Worm (Caenorhabditis elegans): ENCODE measurements around the gene myo-6.

Gene myo-6

DNA sequence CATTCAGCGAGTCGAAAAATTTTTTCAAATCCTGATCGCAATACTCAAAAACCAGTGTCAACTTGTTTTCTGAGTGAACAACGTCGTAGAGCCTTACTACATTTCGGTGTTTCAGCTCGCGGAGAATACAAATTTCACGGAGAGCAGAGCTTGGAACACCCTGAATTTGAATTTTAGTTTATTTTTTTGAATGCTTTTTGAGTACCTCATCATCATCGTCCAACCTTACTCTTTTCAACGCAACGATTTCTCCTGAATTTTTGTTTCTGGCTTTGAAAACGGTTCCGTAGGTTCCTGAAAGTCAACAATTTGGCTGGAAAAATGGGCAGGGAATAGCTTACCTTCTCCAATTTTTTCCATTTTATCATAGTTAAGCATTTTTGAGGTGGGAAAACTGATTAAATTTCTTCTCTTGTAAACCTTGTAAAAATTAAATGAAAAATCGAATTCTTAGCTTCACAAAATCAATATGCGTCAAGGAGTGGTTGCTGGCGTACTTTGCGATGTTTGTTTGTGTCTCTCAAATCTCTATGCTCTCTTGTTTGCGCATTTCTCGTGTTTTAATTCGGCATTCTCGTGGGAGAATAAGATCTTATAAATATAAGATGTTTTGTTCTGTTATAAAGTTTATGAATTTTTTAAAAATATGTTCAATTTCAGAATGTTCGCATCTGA, 56.5 kb downstream of the myo-6 start, which contains the start of gene cdk-5 (continued):
- peak; percentile 87 for TF ChIP-seq lir-3 (tag; optimal IDR thresholded peaks at IDR 0.05; ENCODE audit: poor library complexity)
- no peak for TF ChIP-seq hlh-4 (tag; optimal IDR thresholded peaks at IDR 0.05)
- TF ChIP-seq isw-1 (GFP tag; IDR thresholded peaks at IDR 0.05): peak; percentile 94
- peak; percentile 94 for TF ChIP-seq nhr-90 (tag; optimal IDR thresholded peaks at IDR 0.05; ENCODE audit: poor library complexity)
- TF ChIP-seq F16B12.6 (tag; optimal IDR thresholded peaks at IDR 0.05): peak; percentile 71
- TF ChIP-seq ceh-82 (tag; optimal IDR thresholded peaks at IDR 0.05): peak; percentile 89 to 93 (median 90)

DNA sequence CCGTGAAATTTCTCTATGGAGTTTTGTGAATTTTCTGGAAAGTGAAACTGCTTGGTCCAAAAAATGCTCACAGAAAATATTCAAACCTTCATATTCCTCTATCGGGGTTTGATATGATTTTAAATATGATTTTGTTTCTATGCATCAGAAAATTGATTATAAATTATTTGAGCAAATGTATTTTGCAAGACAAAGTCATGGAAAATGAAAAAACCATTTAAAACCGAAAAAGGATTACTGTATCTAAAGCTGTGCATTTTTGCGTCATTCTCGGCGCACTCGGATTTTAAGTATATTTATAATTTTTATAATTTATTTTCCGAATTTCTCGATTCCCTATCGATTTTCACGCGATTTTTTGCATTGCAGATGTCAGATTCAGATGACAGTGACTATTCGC, 61.9 kb downstream of the myo-6 start, which contains the start of gene pssy-2:
pssy-2 (plus strand) TSS at position 301 of the 400 bp plus-strand sequence.
- TF ChIP-seq mef-2 (tag; optimal IDR thresholded peaks at IDR 0.05) (no peak), mab-9 (GFP tag; IDR thresholded peaks at IDR 0.05) (no peak), swsn-7 (tag; optimal IDR thresholded peaks at IDR 0.05) (no peak), ztf-11 (tag; optimal IDR thresholded peaks at IDR 0.05) (no peak), aly-2 (tag; optimal IDR thresholded peaks at IDR 0.05) (no peak), pag-3 (tag; optimal IDR thresholded peaks at IDR 0.05; ENCODE audit: borderline replicate concordance, insufficient read depth) (no peak), isw-1 (GFP tag; IDR thresholded peaks at IDR 0.05) (no peak), mep-1 (tag; optimal IDR thresholded peaks at IDR 0.05) (no peak), nhr-71 (tag; optimal IDR thresholded peaks at IDR 0.05) (no peak), zag-1 (tag; optimal IDR thresholded peaks at IDR 0.05) (no peak), vab-15 (tag; optimal IDR thresholded peaks at IDR 0.05) (no peak), lsy-2 (tag; optimal IDR thresholded peaks at IDR 0.05) (no peak)
